Worm (Caenorhabditis elegans): ENCODE measurements around the gene B0432.10.

DNA sequence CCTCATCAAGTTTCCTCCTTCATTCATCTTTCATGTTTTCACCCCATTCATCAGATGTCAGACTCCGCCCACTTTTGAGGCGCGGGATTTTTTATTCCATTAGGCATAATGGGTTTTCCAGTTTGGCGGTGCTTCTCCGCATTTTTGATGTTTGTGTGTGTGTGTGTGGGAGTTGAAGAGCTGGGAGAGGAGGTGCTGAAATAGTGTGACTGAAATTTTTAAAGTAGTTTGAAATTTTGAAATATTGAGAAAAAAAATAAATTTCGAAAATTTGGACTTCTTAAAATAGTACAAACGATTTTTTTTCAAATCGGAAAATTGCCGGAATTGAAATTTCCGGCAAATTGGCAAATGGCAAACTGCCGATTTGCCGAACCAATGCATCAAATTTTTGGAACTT lies 22.5 kb downstream of the B0432.10 start, which contains the start of gene scc-2:
- no peak for TF ChIP-seq Y22D7AL.16 (tag; optimal IDR thresholded peaks at IDR 0.05)
- TF ChIP-seq F13H6.1 (tag; optimal IDR thresholded peaks at IDR 0.05) = no peak

All from whole organism, late embryonic.